Fruit fly (Drosophila melanogaster) Kc167 (cell line): ENCODE data around the gene ppk27.

Experiments
- Myc ChIP-seq: fragments of >200 bp; optimal IDR thresholded peaks from 2 replicates; lab custom pipeline; 2017; ENCODE audit warnings: missing external identifiers
- Sin3A ChIP-seq: fragments of >200 bp; optimal IDR thresholded peaks from 2 replicates; lab custom pipeline; 2018; ENCODE audit warnings: missing external identifiers
- h ChIP-seq: fragments of >200 bp; optimal IDR thresholded peaks from 3 replicates; lab custom pipeline; 2018; ENCODE audit warnings: missing external identifiers
- insv ChIP-seq: fragments of >200 bp; optimal IDR thresholded peaks from 3 replicates; lab custom pipeline; 2018; ENCODE audit warnings: missing external identifiers
- psq ChIP-seq: fragments of >200 bp; optimal IDR thresholded peaks from 2 replicates; lab custom pipeline; 2017; ENCODE audit warnings: missing external identifiers
- ttk ChIP-seq: sonication (Bioruptor generic); optimal IDR thresholded peaks from 2 replicates; lab custom pipeline; 2017; ENCODE audit warnings: missing external identifiers

Gene ppk27

DNA sequence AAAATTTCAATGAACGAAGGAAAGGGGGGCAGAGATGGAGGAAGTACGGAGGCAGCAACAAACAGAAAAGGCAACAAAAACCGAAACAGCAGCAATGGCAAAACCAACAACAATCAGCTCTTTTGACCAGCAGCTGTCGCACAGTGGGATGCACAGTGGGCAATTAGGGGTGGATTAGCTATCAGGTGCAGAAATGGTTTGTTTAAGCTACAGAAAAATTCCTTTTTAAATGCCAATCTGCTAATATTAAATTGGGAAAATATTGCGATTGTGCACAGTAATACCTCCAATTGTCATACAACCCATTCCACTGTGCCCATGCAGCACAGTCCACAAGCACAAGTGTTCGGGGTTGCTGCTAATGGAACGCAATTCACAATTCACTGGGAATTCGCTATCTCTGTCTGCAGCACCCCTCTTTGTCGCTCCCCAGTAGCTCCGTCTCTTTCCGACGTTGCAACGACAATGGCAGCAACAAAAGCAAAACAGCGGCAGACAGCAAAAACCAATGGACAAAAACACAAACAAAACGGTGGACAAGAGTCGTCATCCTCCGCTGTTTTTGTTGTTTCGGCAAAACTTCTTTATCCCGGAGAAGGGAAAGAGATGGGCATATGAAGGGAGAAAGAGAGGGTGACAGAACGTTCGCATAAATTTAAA is 30.1 kb upstream of the ppk27 start:
- no peak for TF ChIP-seq h (lab: Kevin White, UChicago)
- no peak for TF ChIP-seq ttk (lab: Kevin White, UChicago)
- no peak for TF ChIP-seq psq (lab: Kevin White, UChicago)
- TF ChIP-seq Myc (lab: Kevin White, UChicago) = no peak
- TF ChIP-seq Sin3A = no peak
- no peak for TF ChIP-seq insv (lab: Kevin White, UChicago)

DNA sequence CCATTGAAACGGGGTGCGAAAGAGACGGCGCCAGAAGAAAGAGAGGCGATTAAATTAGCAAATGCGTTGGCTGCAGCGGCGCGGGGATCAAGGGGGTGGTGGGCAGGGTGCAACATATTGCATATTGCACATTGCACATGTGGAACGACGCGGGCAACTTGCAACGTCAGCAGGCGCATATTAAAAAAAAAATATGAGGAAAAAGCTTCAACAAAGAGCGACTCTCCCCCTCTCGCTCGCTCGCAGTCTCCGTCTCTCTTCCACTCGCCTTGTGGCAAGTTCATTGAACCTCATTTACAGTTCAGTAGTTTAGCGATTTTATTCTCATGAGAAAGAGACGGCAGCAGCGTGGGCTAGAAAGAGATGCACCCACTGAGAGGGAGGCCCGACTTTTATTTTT is 29.0 kb upstream of the ppk27 start:
- TF ChIP-seq h (lab: Kevin White, UChicago) = no peak
- TF ChIP-seq ttk (lab: Kevin White, UChicago) = no peak
- no peak for TF ChIP-seq psq (lab: Kevin White, UChicago)
- no peak for TF ChIP-seq Sin3A
- TF ChIP-seq insv (lab: Kevin White, UChicago) = no peak
- TF ChIP-seq Myc (lab: Kevin White, UChicago) = no peak

DNA sequence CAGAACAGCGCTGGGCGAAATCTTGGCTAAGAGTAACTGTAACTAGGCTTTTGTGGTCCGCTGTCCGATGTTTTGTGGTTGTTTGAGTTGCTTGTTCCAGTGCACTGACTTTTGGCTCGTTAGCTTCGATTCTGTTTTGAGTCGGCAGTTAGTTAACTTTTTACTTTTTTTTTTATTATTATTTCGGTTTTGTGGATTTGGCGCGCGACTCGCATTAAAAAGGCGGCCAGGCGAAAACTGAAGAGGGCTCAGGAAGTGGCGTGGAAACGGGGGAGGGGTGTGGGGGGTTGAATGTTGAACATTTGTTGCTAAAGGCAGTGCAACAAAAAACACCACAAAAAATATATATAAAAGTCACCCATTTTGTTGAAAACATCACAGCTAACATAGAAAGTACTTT is 28.4 kb upstream of the ppk27 start:
- no peak for TF ChIP-seq insv (lab: Kevin White, UChicago)
- no peak for TF ChIP-seq ttk (lab: Kevin White, UChicago)
- no peak for TF ChIP-seq h (lab: Kevin White, UChicago)
- TF ChIP-seq Sin3A = no peak
- TF ChIP-seq Myc (lab: Kevin White, UChicago) = no peak
- no peak for TF ChIP-seq psq (lab: Kevin White, UChicago)

DNA sequence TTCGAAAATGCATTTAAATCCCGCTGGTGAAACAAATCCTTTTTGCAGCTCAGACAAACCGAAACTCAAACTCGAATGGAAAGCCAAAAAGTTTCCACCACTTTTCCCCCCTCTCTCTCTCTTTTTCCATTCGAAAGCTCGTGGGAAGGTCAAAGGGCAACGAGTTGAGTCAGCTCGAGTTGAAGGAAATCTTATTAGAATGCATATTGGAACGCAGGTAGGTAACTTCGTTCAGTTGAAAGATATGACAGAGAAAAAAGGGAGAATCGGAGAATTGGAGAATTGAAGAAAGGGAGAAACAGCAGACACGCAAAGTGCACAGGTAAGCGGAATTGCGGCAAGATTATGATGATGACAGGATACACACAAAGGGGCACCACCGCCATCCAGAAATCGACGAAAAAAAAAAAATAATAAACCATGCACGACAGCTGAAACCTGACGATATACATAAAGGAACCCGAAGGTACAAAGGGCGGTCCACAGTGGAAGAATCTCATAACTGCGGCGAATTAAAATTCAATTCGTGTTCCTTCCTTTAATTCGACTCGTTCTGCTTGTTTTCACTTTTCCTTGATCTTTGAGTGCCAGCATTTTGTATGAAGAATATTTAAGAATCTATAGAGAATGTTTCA is 27.7 kb upstream of the ppk27 start:
- TF ChIP-seq Sin3A (no peak), insv (lab: Kevin White, UChicago) (no peak), psq (lab: Kevin White, UChicago) (no peak), h (lab: Kevin White, UChicago) (no peak), ttk (lab: Kevin White, UChicago) (no peak), Myc (lab: Kevin White, UChicago) (no peak)

DNA sequence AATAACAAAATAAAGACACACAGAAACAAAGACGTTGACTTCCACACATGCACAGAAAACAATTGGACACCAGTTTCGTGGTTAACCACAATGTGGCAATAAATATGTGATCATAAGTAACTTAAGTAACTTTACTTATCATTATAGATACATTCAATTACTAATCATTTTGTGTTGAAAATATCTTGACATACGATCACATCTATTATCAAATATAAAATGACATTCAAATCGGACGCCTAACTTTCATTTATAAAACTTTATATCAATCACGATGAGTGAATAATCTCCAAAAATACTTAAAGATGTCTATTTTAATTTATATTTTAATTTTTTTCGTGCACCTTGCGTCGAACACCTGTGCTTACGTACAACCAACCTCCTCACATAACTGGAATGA is 23.5 kb upstream of the ppk27 start:
- no peak for TF ChIP-seq h (lab: Kevin White, UChicago)
- no peak for TF ChIP-seq Sin3A
- TF ChIP-seq insv (lab: Kevin White, UChicago) = no peak
- no peak for TF ChIP-seq Myc (lab: Kevin White, UChicago)
- TF ChIP-seq ttk (lab: Kevin White, UChicago) = no peak
- TF ChIP-seq psq (lab: Kevin White, UChicago) = no peak

DNA sequence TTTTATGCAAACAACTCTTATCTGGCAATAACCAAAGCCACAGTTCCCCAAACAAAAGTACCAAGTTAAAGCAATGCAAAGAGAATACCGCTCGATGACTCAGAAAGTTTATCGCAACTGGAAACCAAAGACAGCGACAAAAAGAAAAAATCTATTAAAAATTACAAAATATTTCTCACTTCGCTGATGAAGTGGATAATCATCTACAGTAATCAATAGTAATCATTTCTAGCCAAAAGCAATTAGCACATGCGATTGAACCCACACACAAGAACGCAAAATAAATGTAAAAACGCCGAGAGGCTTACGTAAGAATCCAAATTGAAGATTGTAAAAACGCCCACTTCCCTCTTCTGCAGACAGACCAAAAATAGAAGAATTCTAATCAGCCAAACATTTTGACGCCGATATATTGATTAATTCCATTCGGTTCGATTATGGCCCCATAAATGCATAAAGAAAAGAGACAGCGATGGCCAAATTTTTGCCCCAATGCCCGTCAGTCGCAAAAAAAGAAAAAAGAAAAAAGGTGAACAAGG is 21.6 kb upstream of the ppk27 start:
- no peak for TF ChIP-seq Sin3A

DNA sequence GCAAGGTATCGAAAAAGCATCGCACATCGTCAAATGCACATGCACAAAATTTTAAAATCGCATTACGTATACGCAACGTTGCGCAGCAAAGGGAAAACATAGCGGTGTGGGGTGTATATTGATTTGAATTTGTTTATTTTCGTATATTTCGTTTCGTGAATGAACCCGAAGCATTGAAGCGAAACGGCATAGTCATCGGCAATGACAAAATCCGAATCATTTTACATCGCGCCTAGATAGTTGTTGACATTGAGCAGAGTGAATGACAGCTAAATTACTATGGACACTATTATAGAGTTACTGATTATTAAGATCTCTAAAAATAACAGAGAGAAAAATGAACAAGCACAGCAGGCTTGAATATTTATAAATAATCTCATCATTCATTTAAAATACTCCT is 18.3 kb upstream of the ppk27 start:
- TF ChIP-seq insv (lab: Kevin White, UChicago) (no peak), psq (lab: Kevin White, UChicago) (no peak), ttk (lab: Kevin White, UChicago) (no peak), h (lab: Kevin White, UChicago) (no peak)

dm6 chr3L:3772284-3772987 is 17.4 kb upstream of the ppk27 start:
- no peak for TF ChIP-seq Myc (lab: Kevin White, UChicago)

DNA sequence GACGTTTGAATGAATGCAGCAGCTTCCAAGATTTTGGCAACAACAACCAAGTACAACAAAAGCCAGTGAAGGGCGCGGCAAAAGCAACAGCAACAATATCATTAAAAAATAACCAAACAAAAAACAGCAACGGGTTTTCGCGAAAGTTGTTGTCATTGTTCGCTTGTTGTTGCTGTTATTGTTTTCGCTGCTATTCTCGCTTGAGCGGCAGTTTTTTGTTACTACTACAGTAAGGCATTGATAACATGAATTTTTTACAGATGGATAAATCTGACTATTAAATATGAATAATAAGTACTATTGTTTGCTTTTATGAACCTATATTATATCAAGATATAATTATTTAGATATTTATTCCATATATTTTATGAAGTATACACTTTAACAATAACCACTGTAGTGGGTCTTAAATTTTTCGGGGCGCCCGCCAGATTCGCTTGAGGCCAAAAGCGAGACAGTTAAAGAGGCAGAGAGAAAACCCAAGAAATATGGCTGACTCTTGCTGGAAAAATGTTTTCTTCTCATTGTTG is 16.5 kb upstream of the ppk27 start:
- TF ChIP-seq insv (lab: Kevin White, UChicago) (no peak), Sin3A (no peak), h (lab: Kevin White, UChicago) (no peak)

DNA sequence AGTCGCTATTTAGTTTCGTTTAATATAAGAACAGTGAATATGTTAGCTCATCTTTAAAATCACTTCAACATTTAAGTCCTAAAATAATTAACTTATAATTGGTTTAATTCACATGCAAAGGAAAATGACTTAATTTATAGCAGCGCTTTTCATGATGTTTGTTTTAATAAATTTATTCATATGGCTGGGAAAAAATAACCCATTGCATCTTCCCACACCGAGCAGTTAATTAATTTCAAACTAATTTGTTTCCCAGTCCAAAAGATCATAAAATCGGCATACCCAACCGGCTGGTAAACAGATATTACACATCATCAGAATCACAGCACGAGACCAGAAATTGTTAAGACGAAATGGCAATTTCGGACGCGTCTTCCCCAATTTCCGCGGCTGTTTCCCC is 15.8 kb upstream of the ppk27 start:
- TF ChIP-seq Sin3A (no peak), Myc (lab: Kevin White, UChicago) (no peak)

dm6 chr3L:3769157-3769556 is 14.2 kb upstream of the ppk27 start:
- no peak for TF ChIP-seq ttk (lab: Kevin White, UChicago)
- no peak for TF ChIP-seq Myc (lab: Kevin White, UChicago)
- TF ChIP-seq psq (lab: Kevin White, UChicago) = no peak
- TF ChIP-seq Sin3A = no peak
- TF ChIP-seq h (lab: Kevin White, UChicago) = no peak
- TF ChIP-seq insv (lab: Kevin White, UChicago) = no peak

dm6 chr3L:3767825-3768224 is 12.8 kb upstream of the ppk27 start:
- TF ChIP-seq insv (lab: Kevin White, UChicago) (no peak), Myc (lab: Kevin White, UChicago) (no peak), h (lab: Kevin White, UChicago) (no peak), psq (lab: Kevin White, UChicago) (no peak), Sin3A (no peak), ttk (lab: Kevin White, UChicago) (no peak)
